Fruit fly (Drosophila melanogaster) whole organism, pupa: ENCODE results near the gene CG15347.

ENCODE experiments used
- CG10348 ChIP-seq: fragments of 200-800 bp; sonication (Bioruptor generic); IDR thresholded peaks from 2 replicates; pipeline ENCODE4 v1.3.6; 2022; ENCODE audit warnings: missing biosample characterization, missing genetic modification characterization
- CG9948 ChIP-seq: fragments of 200-800 bp; sonication (Bioruptor generic); optimal IDR thresholded peaks from 2 replicates; lab custom pipeline; 2018; ENCODE audit warnings: missing biosample characterization, mild to moderate bottlenecking, missing genetic modification characterization, moderate library complexity
- EcR ChIP-seq: fragments of 200-800 bp; sonication (Bioruptor generic); optimal IDR thresholded peaks from 3 replicates; lab custom pipeline; 2019; ENCODE audit warnings: missing biosample characterization, missing genetic modification characterization, mild to moderate bottlenecking, moderate library complexity, missing genetic modification reagents
- Pif1B ChIP-seq: fragments of 200-800 bp; sonication (Bioruptor generic); optimal IDR thresholded peaks from 3 replicates; lab custom pipeline; 2016; ENCODE audit warnings: missing biosample characterization, missing genetic modification characterization

DNA sequence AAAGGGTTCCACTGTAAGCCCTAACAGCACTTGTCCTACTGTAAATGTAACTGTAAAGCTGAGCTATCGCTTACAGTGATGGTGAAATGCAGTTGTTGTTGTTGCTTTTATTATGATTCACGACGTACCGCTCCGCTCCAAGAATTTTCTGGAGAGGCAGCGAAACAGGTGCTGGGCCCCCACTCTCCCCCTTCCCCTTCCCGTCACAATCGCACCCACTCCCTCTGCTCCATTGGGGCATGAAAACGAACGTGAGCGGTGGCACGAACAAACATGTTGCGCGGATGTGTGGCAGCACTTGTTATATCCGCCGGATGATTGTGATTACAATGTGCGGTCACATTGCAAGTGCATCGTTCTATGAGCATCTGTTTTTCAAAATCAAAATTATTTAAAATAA lies 41.2 kb downstream of the CG15347 start:
- no peak for TF ChIP-seq CG9948 (tag; lab: Kevin White, UChicago)
- TF ChIP-seq EcR (GFP tag; lab: Kevin White, UChicago): no peak
- no peak for TF ChIP-seq Pif1B (GFP tag; lab: Kevin White, UChicago)
- no peak for TF ChIP-seq CG10348
